Fruit fly (Drosophila melanogaster) whole organism, pupa: ENCODE results near the gene Eig71Eb.

ENCODE experiments used
- CG13204 ChIP-seq: fragments of 200-800 bp; sonication (Bioruptor generic); optimal IDR thresholded peaks from 2 replicates; lab custom pipeline; 2018; ENCODE audit warnings: missing biosample characterization, mild to moderate bottlenecking, missing genetic modification characterization, moderate library complexity
- CG17806 ChIP-seq: fragments of 200-800 bp; sonication (Bioruptor generic); optimal IDR thresholded peaks from 2 replicates; lab custom pipeline; 2018; ENCODE audit warnings: missing biosample characterization, mild to moderate bottlenecking, missing genetic modification characterization, moderate library complexity
- CG32121 ChIP-seq: fragments of 200-800 bp; sonication (Bioruptor generic); IDR thresholded peaks from 2 replicates; pipeline ENCODE4 v1.3.6; 2022; ENCODE audit warnings: missing biosample characterization, missing genetic modification characterization
- CG4496 ChIP-seq: fragments of 200-800 bp; sonication (Bioruptor generic); IDR thresholded peaks from 3 replicates; pipeline ENCODE4 v1.3.6; 2022; ENCODE audit warnings: missing biosample characterization, missing genetic modification characterization
- CG8301 ChIP-seq: fragments of 200-800 bp; sonication (Bioruptor generic); optimal IDR thresholded peaks from 2 replicates; lab custom pipeline; 2018; ENCODE audit warnings: missing biosample characterization, mild to moderate bottlenecking, missing genetic modification characterization
- Ets98B ChIP-seq: fragments of 200-800 bp; sonication (Bioruptor generic); IDR thresholded peaks from 2 replicates; pipeline ENCODE4 v1.3.6; 2022; ENCODE audit warnings: missing biosample characterization, missing genetic modification characterization
- Pif1B ChIP-seq: fragments of 200-800 bp; sonication (Bioruptor generic); optimal IDR thresholded peaks from 3 replicates; lab custom pipeline; 2016; ENCODE audit warnings: missing biosample characterization, missing genetic modification characterization
- Snoo ChIP-seq: fragments of 200-800 bp; sonication (Bioruptor generic); optimal IDR thresholded peaks from 3 replicates; lab custom pipeline; 2017; ENCODE audit warnings: missing biosample characterization, mild to moderate bottlenecking, missing genetic modification characterization, inconsistent platforms
- fd96Ca ChIP-seq: fragments of 200-800 bp; sonication (Bioruptor generic); IDR thresholded peaks from 3 replicates; pipeline ENCODE4 v1.3.6; 2022; ENCODE audit warnings: missing biosample characterization, missing genetic modification characterization
- gl ChIP-seq: fragments of 200-800 bp; sonication (Bioruptor generic); optimal IDR thresholded peaks from 2 replicates; lab custom pipeline; 2018; ENCODE audit warnings: missing biosample characterization, mild to moderate bottlenecking, missing genetic modification characterization

- TF ChIP-seq CG8301 (tag; lab: Kevin White, UChicago): no peak
- TF ChIP-seq CG13204 (GFP tag; lab: Kevin White, UChicago): no peak
- no peak for TF ChIP-seq CG32121 (GFP tag; lab: Robert Waterston, UW)
- TF ChIP-seq Snoo (tag; lab: Kevin White, UChicago): no peak
- no peak for TF ChIP-seq Pif1B
- TF ChIP-seq fd96Ca: no peak
- TF ChIP-seq CG4496: no peak
- no peak for TF ChIP-seq CG17806 (tag; lab: Kevin White, UChicago)
- TF ChIP-seq gl (tag; lab: Kevin White, UChicago): no peak
- no peak for TF ChIP-seq Ets98B (GFP tag; lab: Robert Waterston, UW)
These were observed 11.2 kb downstream of the Eig71Eb start, which contains the start of the genes Eig71Ej and Eig71Ek for dm6 chr3L:15660915-15661314.
